Worm (Caenorhabditis elegans): ENCODE measurements around the gene T21D12.7.

The T21D12.7 gene

DNA sequence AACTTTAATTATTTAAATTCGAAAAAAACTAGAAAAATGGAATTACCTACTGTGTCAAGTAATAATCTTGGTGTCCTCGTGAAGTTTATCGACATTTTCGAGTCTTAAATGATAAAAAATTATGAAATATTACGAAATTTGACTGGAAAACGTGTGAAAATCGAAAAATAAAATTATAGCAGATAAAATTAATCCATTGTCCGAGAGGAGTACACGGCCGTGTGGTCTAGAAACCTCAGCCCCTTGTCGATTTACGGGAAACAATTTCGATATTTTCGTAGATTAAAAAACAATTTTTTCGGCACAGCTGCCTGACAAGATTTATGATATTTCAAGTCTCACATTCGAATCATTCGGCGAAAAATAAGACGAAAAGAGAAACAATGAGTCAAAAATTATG, 34.2 kb downstream of the T21D12.7 start, which contains the start of gene R02D3.8 (continued):
- peak; percentile 70 for TF ChIP-seq nhr-71 (tag; optimal IDR thresholded peaks at IDR 0.05)

DNA sequence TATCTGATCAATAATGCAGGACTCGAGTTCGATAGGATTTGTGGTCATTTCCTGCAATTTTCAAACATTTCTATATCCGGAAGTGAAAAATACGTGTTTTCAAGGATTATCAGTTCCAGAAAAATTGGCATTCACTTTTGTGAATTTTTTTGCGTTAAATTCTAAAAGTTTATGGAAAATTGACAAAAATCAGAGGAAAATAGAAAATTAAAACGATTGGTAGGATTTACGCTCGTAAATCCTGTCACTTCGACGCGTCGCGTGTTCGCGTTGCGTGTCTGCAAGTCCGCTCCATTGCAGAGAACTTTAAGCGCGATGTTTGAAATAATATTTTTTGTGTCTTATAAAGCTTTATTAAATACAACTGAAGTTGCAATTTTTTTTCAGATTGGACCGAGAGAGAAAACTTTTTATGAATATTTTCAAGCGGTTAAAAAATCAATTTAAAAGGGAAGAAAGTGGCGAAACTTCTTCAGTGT, 35.8 kb downstream of the T21D12.7 start, which contains the start of gene rcat-1:
rcat-1 (minus strand) TSS at position 51 of the 479 bp plus-strand sequence.
- TF ChIP-seq C04F5.9 (tag; optimal IDR thresholded peaks at IDR 0.05): peak; percentile 20
- TF ChIP-seq C16A3.4 (tag; optimal IDR thresholded peaks at IDR 0.05): peak; percentile 97
- TF ChIP-seq hlh-17 (GFP tag; optimal IDR thresholded peaks at IDR 0.05; ENCODE audit: borderline replicate concordance): no peak
- peak in 3 of 6 experiments; percentile 59 to 93 (median 66) for TF ChIP-seq elt-3 (tag; optimal IDR thresholded peaks at IDR 0.05)
- TF ChIP-seq irx-1 (tag; optimal IDR thresholded peaks at IDR 0.05): peak; percentile 47
- no peak for TF ChIP-seq nhr-12 (tag; optimal IDR thresholded peaks at IDR 0.05)
- no peak for TF ChIP-seq sox-4 (tag; optimal IDR thresholded peaks at IDR 0.05)
- no peak for TF ChIP-seq alr-1 (tag; optimal IDR thresholded peaks at IDR 0.05; ENCODE audit: borderline replicate concordance)
- no peak for TF ChIP-seq egl-13 (tag; optimal IDR thresholded peaks at IDR 0.05)
- peak; percentile 88 for TF ChIP-seq nhr-71 (tag; optimal IDR thresholded peaks at IDR 0.05)
- TF ChIP-seq efl-1 (optimal IDR thresholded peaks at IDR 0.05): peak; percentile 92 to 97
- peak; percentile 96 to 99 for TF ChIP-seq efl-1 (GFP tag; optimal IDR thresholded peaks at IDR 0.05 in 1 of 2)
- peak; percentile 73 for TF ChIP-seq F16B12.6 (tag; optimal IDR thresholded peaks at IDR 0.05)
- peak; percentile 72 for TF ChIP-seq lin-14 (GFP tag; optimal IDR thresholded peaks at IDR 0.05)
- TF ChIP-seq ceh-90 (tag; optimal IDR thresholded peaks at IDR 0.05): peak; percentile 35
- peak; percentile 84 for TF ChIP-seq nhr-47 (tag; optimal IDR thresholded peaks at IDR 0.05)
- peak; percentile 43 for TF ChIP-seq lir-3 (tag; optimal IDR thresholded peaks at IDR 0.05; ENCODE audit: poor library complexity)
- peak in 1 of 2 experiments; percentile 74 for TF ChIP-seq mdl-1 (tag; optimal IDR thresholded peaks at IDR 0.05)
- peak; percentile 87 for TF ChIP-seq nhr-85 (tag)
- TF ChIP-seq lin-35 (GFP tag; optimal IDR thresholded peaks at IDR 0.05): peak; percentile 97 to 99
- TF ChIP-seq lin-13 (GFP tag; optimal IDR thresholded peaks at IDR 0.05): peak; percentile 91
- peak; percentile 80 for TF ChIP-seq tbx-2 (tag; optimal IDR thresholded peaks at IDR 0.05)
- peak; percentile 55 for TF ChIP-seq nhr-90 (tag; optimal IDR thresholded peaks at IDR 0.05; ENCODE audit: poor library complexity)
- peak; percentile 76 for TF ChIP-seq fkh-8 (tag; optimal IDR thresholded peaks at IDR 0.05)
- TF ChIP-seq snu-23 (GFP tag; optimal IDR thresholded peaks at IDR 0.05): peak; percentile 88
- peak; percentile 81 for TF ChIP-seq nhr-237 (tag; optimal IDR thresholded peaks at IDR 0.05)
- TF ChIP-seq unc-130 (tag; optimal IDR thresholded peaks at IDR 0.05): peak; percentile 98
- peak; percentile 87 for TF ChIP-seq blmp-1 (tag; optimal IDR thresholded peaks at IDR 0.05)
- peak; percentile 63 for TF ChIP-seq nhr-20 (tag; optimal IDR thresholded peaks at IDR 0.05)
- peak; percentile 82 for TF ChIP-seq nhr-77 (tag; optimal IDR thresholded peaks at IDR 0.05)
- peak; percentile 49 for TF ChIP-seq zag-1 (tag; optimal IDR thresholded peaks at IDR 0.05)
- peak; percentile 44 for TF ChIP-seq dsc-1 (tag; optimal IDR thresholded peaks at IDR 0.05)
- TF ChIP-seq fkh-4 (tag; optimal IDR thresholded peaks at IDR 0.05; ENCODE audit: borderline replicate concordance): no peak
- TF ChIP-seq mep-1 (tag; optimal IDR thresholded peaks at IDR 0.05): peak; percentile 87
- TF ChIP-seq nhr-11 (tag; optimal IDR thresholded peaks at IDR 0.05): peak; percentile 43
- peak; percentile 8 for TF ChIP-seq ama-1 (optimal IDR thresholded peaks at IDR 0.05)
- TF ChIP-seq snpc-4 (tag; optimal IDR thresholded peaks at IDR 0.05): peak; percentile 29
- TF ChIP-seq unc-86 (tag; optimal IDR thresholded peaks at IDR 0.05): peak; percentile 59
- no peak for TF ChIP-seq Y116A8C.19 (tag; optimal IDR thresholded peaks at IDR 0.05; ENCODE audit: borderline replicate concordance)
- TF ChIP-seq ceh-82 (tag; optimal IDR thresholded peaks at IDR 0.05): peak; percentile 78 to 95 (median 81)
- TF ChIP-seq ceh-8 (GFP tag; optimal IDR thresholded peaks at IDR 0.05): no peak
- TF ChIP-seq isw-1 (GFP tag; IDR thresholded peaks at IDR 0.05): peak; percentile 80
- no peak for TF ChIP-seq elt-2 (tag; optimal IDR thresholded peaks at IDR 0.05)
- peak; percentile 84 for TF ChIP-seq rnt-1 (tag; optimal IDR thresholded peaks at IDR 0.05)
- TF ChIP-seq egl-27 (tag; optimal IDR thresholded peaks at IDR 0.05): peak in 1 of 2 experiments; percentile 43
- peak; percentile 96 for TF ChIP-seq lin-15B (tag; optimal IDR thresholded peaks at IDR 0.05)
- no peak for TF ChIP-seq C34B4.2 (tag; optimal IDR thresholded peaks at IDR 0.05)
- no peak for TF ChIP-seq mef-2 (tag; optimal IDR thresholded peaks at IDR 0.05)
- TF ChIP-seq fkh-10 (GFP tag; optimal IDR thresholded peaks at IDR 0.05): peak; percentile 32
- TF ChIP-seq nhr-19 (GFP tag; conservative IDR thresholded peaks at IDR 0.05): peak; percentile 72

All from whole organism, L1 larva.